Fruit fly (Drosophila melanogaster): ENCODE data around the gene CG6912.

dm6 chr3R:15119730-15120129, 17.1 kb downstream of the CG6912 start:
- TF ChIP-seq psq (optimal IDR thresholded peaks at IDR 0.05) (no peak), pan (optimal IDR thresholded peaks at IDR 0.05) (no peak), Dll (optimal IDR thresholded peaks at IDR 0.05) (no peak), CG8478 (optimal IDR thresholded peaks at IDR 0.05) (no peak), EcR (GFP tag; optimal IDR thresholded peaks at IDR 0.05) (no peak), usp (GFP tag; optimal IDR thresholded peaks at IDR 0.05) (no peak)

Data from whole organism.